Fruit fly (Drosophila melanogaster): Measurements from ENCODE around the gene PIG-U.

DNA sequence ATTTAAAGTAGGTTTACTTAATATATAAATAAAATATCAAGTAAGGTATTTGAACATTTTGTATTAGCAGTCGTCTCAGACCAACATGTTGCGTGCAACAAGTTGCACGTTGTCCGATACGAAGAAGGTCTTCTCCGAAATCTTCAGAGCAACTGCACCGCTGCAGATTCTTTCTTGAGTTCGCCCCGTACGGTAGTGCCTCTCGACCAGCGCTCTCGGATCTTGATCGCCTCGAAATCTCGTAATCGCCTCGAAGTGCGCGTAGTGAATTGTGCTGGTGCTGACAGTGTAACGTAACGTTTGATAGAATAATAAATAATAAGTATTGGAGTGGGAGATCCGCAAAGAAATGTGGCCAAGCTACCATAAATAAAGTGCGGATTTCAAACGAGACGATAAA lies 48.3 kb upstream of the PIG-U start, which contains the start of gene dachs:
- TF ChIP-seq usp (GFP tag; optimal IDR thresholded peaks at IDR 0.05): no peak
- no peak for TF ChIP-seq psq (optimal IDR thresholded peaks at IDR 0.05)
- no peak for TF ChIP-seq pan (optimal IDR thresholded peaks at IDR 0.05)
- no peak for TF ChIP-seq CG8478 (optimal IDR thresholded peaks at IDR 0.05)
